Fruit fly (Drosophila melanogaster) S2 (cell line): ENCODE measurements around the gene CG33003.

Source experiments
- CG8478 ChIP-seq: fragments of >200 bp; optimal IDR thresholded peaks from 2 replicates; lab custom pipeline; 2018
- CTCF ChIP-seq, 2 experiments: fragments of >200 bp; optimal IDR thresholded peaks; 2 replicates each; lab custom pipeline; 2018

dm6 chr2L:4370592-4370991, 30.2 kb upstream of the CG33003 start:
- no peak for TF ChIP-seq CG8478 (lab: Kevin White, UChicago)
- TF ChIP-seq CTCF (optimal IDR thresholded peaks at IDR 0.05; lab: Kevin White, UChicago) = no peak
